Worm (Caenorhabditis elegans): Measurements from ENCODE around the gene nex-1.

DNA sequence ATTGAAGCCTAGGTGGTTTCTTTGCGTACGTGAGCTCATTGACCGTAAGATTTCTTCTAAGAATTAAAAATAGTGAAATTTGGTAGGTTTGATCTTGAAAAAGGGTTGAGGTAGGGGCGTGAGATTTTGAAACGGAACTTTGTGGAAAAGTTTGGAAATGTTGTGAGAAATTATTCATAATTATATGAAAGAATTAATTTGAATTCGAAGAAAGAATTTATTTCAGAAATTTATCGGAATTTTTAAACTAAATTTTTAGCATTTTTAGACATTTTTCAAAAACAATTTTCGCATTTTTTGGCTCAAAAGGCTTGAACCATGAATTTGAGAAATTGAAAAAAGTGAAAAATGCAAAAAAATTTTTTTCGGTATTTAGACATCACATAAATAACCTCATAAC, 11.3 kb upstream of the nex-1 start:
- TF ChIP-seq daf-8 (GFP tag; IDR thresholded peaks at IDR 0.05) = no peak
- TF ChIP-seq skn-1 (tag; optimal IDR thresholded peaks at IDR 0.05) = no peak
- TF ChIP-seq ceh-82 (tag; optimal IDR thresholded peaks at IDR 0.05) = no peak

All from whole organism, L4 larva.